Fruit fly (Drosophila melanogaster): Measurements from ENCODE around the gene CG2898.

The CG2898 gene

DNA sequence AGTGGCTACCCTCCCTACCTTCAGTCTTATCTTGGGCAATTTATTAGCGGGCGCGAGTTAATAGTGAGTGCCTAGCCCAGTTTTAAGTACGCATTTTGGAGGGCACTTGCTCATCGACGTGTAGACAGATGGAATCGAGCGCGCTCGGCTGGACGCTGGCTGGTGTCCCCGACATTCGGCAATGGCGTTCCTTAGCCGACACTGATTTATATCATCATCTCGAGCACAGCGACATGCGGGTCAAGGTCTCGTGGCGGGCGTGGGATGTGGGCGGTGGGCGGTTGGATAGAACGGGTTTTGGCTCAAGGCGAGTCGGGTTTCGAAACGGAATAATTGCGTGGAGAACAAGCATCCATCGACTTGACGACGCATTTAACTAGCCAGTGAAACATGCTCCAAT, 5.9 kb upstream of the CG2898 start:
- TF ChIP-seq noc (tag; optimal IDR thresholded peaks at IDR 0.05) = no peak

DNA sequence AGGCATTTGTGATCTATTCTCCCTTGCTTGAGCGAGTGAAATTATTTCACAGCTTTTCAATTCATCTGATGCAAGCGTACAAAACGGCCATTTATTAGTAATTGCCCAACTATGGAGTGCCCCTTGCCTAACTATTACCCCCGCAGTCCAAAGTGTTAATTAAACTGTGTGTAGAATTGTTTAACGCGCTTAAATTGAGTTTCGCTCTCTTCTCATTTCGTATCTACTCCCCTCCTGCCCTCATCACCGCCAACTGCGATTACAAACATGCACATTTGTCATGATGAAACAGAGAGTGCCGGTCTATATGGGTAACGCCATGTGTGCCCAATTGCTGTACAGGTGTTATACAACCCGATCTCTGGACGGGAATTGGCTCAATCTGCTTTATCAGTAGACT, 5.4 kb upstream of the CG2898 start:
- no peak for TF ChIP-seq noc (tag; optimal IDR thresholded peaks at IDR 0.05)

DNA sequence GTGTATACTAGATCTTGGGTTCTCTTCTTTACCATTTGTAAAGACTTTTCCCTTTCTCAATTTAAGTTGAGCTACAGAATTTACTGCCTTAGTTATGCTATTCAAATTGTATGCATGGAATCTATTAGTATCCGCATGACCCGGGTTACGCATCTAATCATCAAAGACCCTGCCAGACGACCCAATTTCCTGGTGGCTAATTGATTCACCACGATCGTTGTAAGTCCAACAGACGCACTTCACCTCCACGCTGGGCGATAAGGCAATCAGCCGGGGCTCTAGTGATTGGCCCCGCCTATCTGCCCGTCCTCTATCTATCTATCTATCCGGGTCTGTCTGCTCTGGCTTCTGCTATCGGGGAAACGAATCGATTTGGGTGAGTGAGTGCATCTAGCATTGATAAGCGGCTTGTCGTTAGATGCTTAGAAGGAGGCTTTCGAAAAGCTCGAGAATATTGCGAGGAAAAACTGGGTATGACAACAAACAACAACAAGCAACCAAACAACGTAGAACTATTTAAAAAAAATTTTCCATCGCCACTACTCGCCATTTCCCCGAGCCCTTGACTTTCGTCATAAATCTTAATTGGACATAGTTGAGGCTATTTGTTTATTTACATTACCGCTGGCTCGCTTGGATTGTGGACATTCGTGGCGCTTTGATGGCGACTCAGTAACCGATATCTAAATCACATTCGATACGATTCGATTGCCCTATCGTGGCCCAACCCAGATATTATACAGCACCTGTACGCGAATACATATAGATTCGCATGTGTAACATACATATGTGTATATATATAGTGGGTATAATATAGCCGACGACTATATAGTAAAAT, 4.8 kb upstream of the CG2898 start:
- peak; percentile 25 for TF ChIP-seq noc (tag; optimal IDR thresholded peaks at IDR 0.05)

DNA sequence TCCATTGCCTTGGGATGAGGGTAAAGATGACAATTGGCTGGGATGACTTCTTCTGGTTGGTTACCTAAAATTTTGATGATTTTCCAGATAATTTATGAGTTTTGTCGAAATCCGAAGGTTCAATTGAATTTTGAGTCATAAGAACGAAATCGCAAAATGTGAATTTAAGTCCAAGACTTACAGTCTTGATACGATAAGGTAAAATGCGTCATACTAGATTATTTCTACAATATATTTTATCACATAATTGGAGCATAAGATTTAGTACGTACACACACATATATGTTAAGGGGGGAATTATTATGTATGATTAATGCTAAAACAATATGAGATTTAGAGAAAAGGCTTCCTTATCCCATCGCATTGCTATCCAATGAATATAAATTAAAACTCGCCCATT, 6.1 kb downstream of the CG2898 start, which contains the start of gene CG32681:
CG32681 (minus strand) TSS at position 101 of the 400 bp plus-strand sequence.
- no peak for TF ChIP-seq noc (tag; optimal IDR thresholded peaks at IDR 0.05)

DNA sequence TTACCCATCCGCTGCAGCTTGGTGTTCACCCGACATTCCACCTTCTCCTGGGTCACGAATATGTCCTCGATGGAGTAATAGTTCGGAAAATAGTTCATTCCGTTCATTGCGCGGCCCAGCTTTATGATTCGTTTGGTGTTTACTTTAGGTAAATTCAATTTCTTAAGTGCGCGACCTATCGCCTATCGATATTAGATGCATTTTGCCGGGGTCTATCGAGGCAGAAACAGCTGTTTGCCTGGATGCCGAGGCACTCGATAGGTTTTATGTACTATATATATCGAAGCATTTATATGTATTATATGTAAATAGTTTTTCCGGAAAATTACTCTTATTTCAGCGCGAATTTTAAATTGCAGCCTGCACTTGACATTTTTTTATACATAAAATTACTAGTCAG, 9.8 kb downstream of the CG2898 start:
- no peak for TF ChIP-seq noc (tag; optimal IDR thresholded peaks at IDR 0.05)

DNA sequence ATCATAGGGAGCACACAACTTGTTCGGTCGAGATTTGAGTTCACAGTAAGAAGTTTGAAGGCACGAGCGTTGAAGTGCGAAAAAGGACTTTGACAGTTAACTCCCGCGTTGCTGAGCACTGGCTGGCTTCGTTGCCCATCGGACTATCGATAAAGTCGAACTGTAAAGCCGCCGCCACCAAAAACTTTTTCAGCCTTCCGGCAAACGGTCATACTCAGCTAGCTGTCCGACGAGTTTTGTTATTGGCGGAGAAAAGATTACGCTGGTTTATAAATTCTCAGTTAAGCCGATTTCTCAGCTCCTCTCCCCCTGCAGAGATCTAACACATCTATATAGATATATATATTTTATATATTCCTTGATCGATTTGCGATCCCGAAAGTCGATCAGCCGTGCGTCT, 10.6 kb downstream of the CG2898 start, which contains the start of the genes Psf3 and flw:
Psf3 (minus strand) TSS at position 105 of the 400 bp plus-strand sequence.
flw (plus strand) TSS at position 204 of the 400 bp plus-strand sequence.
- no peak for TF ChIP-seq noc (tag; optimal IDR thresholded peaks at IDR 0.05)

DNA sequence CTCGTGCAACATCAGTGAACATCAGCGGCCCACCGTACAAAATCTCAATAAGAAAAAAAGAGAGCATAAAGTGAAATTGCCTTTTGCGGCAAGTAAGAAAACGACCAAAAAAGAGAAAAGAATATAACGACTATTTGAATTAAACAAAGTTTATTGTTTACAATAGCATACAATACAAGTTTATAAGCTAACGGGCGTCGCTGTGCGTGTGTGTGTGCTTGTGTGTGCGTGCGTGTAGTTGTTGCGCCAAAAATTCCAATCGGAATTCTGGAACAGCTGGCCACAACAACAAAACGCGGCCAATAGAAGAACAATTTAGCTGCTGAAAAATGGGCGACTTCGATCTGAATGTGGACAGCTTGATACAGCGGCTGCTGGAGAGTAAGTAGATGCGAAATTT, 11.0 kb downstream of the CG2898 start:
- no peak for TF ChIP-seq noc (tag; optimal IDR thresholded peaks at IDR 0.05)

DNA sequence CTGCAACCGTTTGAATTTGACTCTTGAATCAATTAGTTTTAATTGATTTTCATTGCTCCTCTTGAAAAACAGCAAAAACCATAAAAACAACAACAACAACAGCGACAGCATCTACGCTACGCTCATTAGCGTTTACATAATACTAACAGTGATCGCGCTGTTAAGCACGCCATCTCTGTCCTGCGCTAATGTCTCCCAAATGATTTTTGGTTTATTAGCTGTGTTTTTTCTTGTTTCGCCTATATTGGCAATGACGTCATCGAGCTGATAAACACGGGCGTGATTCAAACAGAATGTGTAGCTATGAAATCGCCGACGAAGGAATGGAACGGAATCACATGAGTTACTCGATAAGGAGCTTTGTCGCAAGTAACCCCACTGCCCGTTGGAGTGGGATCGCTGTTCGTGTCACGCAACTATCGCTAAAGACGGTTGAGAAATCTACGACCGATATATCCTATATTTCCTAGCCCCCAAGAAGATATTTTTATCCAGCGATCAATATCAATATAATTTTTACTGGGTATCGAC, 11.7 kb downstream of the CG2898 start:
- TF ChIP-seq noc (tag; optimal IDR thresholded peaks at IDR 0.05) = peak; percentile 17

DNA sequence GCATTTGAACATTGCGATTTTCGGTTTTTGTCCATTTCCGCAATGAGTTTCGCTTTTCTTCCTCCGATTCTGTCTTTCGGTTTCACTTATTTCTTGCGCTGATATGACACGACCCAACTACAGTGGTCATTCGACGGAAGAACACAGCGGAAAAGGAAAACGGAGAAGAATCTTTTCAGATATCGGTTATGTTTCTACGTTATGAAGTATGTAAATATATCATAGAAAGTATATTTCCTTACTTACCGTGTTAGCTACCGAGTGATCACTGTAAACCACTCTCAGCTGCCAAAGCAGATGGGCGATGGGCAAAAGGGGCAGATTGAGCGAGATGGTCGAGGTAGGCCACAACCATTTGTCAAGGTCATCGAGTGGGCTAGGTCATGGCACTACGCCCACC, 12.5 kb downstream of the CG2898 start:
- peak; percentile 44 for TF ChIP-seq noc (tag; optimal IDR thresholded peaks at IDR 0.05)

DNA sequence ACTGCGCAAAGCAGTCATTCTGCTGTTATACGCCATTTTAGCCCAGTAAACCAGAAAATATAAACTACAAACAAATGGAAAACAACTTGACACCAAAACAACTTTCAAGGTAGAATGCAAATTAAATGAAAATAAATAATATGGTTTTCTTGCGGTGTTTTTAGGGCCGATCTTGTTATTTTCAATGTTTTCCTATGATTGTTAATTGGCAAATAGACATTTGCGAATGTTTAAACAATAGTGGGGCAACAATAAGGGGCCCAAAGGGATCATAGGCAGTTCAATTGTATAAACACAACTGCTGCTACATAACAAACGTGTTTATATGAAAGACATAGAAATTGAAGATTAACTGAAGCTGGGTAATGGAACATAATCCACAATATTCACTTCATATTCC, 21.7 kb downstream of the CG2898 start:
- no peak for TF ChIP-seq noc (tag; optimal IDR thresholded peaks at IDR 0.05)

DNA sequence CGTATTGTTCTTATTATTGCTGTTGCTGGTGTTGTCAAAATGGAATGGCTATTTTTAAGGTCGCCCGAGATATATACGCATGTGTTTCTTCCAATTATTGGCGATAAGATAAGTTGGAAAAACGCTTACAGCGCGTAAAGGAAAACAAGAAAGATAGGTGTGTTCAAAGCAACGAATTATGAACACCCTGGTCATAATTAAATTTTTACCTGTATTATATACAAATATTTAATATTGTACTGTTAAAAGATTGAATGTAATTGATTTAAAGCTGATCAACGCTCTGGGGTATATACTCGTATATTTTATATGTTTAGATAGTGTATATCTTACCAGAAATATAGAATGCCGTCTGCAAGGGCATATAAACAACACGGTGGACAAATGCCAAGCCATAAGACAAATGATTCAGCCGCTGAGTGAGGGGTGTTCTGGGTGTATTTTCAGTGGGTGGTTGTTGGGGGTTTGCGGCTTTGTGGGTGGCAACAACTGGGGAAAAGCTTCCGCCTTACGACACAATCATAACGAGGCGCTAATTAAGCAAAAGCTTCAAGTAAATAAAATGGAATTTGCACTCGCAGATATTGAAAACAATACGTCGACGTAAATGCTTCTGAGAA, 22.4 kb downstream of the CG2898 start:
- TF ChIP-seq noc (tag; optimal IDR thresholded peaks at IDR 0.05) = peak; percentile 53

DNA sequence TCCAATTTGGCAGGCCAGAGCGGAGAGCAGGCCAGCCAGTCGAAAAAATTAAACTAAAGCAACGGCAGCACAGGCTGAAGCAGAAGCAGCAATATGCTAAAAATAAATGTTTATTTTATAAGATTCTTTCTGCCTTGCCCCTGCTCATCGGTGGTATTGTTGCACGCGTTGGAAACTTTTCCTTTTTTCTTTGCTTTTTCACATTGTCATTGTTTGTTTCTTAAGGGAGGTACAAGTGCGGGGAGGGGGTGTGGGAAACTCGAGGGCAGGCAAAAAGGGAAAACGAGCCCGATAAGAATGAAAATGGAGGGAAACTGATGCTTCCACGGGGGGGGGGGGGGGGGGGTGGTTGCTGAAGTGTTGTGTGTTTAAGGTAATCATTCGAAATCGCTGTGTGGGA, 23.8 kb downstream of the CG2898 start:
- no peak for TF ChIP-seq noc (tag; optimal IDR thresholded peaks at IDR 0.05)

DNA sequence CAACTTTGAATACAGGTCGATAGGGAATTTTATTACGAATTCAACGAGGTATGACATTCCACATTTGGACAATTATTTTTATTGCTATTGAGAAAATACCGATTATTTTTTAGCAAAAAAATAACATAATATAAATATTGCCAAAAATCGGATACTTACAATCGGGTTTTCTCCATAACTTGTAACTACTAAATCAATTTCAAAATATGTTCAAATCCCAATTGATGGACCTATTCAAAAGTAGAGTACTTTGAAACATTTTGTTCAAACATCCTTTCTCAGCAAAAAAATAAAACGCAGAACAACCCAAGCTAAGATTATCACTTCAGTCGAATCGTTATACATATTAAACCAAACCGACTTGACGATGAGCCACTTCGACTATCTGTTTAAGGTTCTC, 42.0 kb downstream of the CG2898 start, which contains the start of gene RabX2:
RabX2 (plus strand) TSS at position 301 of the 400 bp plus-strand sequence.
- TF ChIP-seq noc (tag; optimal IDR thresholded peaks at IDR 0.05) = no peak
